Worm (Caenorhabditis elegans) whole organism, early embryonic: ENCODE data around the gene ptc-1.

Source experiments
- ama-1 ChIP-seq: fragments of 150-350 bp; optimal IDR thresholded peaks from 2 replicates; lab custom pipeline; 2014
- flt-1 ChIP-seq: fragments of 200-800 bp; sonication (Bioruptor generic); IDR thresholded peaks from 2 replicates; pipeline ENCODE4 v1.3.6; 2022; ENCODE audit warnings: missing genetic modification characterization, missing compliant biosample characterization

DNA sequence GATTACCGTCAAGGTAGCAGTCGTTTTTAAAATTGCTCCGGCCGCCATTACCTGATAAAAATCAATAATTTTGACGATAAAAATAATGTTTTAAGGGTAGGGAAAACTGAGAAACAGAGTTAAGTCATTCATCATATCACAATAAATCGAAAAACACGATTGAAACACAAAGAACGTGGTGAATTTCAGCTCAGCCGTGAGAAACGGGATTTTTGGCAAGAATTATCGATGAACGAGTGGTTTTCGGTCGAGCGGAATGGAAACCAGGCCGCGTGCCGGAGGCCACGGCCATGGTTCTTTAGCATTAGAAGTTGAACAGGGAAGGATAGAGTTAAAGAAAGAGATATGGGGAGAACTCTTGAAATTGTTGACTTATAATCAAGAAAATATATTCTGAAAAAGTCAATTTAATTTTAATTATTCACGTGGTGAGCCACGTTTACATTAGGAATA, 13.7 kb upstream of the ptc-1 start, which contains the start of the genes vha-4 and T01H3.5:
- TF ChIP-seq ama-1 (lab: Kevin White, UChicago) (no peak), flt-1 (no peak)
